Worm (Caenorhabditis elegans): Measurements from ENCODE around the gene Y71H2B.5.

ce11 chrIII:2596984-2597454 is 10.8 kb upstream of the Y71H2B.5 start, which contains the start of gene apb-1:
- no peak for TF ChIP-seq fos-1 (tag; optimal IDR thresholded peaks at IDR 0.05)
- no peak for TF ChIP-seq nhr-11 (tag; optimal IDR thresholded peaks at IDR 0.05)

All from whole organism, L3 larva.